Fruit fly (Drosophila melanogaster): Measurements from ENCODE around the gene CG46280.

The CG46280 gene

DNA sequence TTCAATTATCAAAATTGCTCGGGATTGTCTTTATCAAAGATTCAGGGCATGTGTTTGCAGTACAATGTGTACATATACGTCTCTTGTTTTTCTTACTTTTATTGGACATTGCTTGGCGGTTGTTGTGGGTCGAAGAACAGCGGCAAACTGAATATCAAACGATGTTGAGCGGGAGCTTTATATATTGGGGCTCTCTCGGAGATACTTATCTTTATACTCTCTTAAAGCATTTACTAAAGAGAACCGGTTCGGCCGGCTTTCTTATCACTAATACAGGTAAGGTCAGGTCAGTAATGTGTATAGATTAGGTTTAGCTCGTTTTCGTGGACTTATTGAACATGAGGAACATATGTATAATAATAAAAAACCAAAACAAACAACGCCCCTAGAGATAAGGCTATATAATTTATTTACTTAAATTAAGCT is 20.9 kb upstream of the CG46280 start, which contains the start of gene CG7966 (continued):
- no peak for TF ChIP-seq CrebB (tag; optimal IDR thresholded peaks at IDR 0.05)
- no peak for TF ChIP-seq bsh (GFP tag; optimal IDR thresholded peaks at IDR 0.05)
- no peak for TF ChIP-seq dati (GFP tag; IDR thresholded peaks at IDR 0.05)
- no peak for TF ChIP-seq H15 (GFP tag; IDR thresholded peaks at IDR 0.05)
- peak; percentile 32 for TF ChIP-seq CG6854 (GFP tag; optimal IDR thresholded peaks at IDR 0.05)
- no peak for TF ChIP-seq vfl (GFP tag; optimal IDR thresholded peaks at IDR 0.05)
- TF ChIP-seq Hsf (GFP tag; optimal IDR thresholded peaks at IDR 0.05), result no peak
- TF ChIP-seq kay (GFP tag; optimal IDR thresholded peaks at IDR 0.05), result peak; percentile 44
- TF ChIP-seq CG8388 (GFP tag; optimal IDR thresholded peaks at IDR 0.05), result no peak
- TF ChIP-seq gcm2 (GFP tag; optimal IDR thresholded peaks at IDR 0.05), result no peak
- TF ChIP-seq eve (GFP tag; optimal IDR thresholded peaks at IDR 0.05), result no peak
- TF ChIP-seq CG13123 (GFP tag; optimal IDR thresholded peaks at IDR 0.05), result no peak
- no peak for TF ChIP-seq emc (GFP tag; optimal IDR thresholded peaks at IDR 0.05)
- peak; percentile 20 for TF ChIP-seq sd (tag; optimal IDR thresholded peaks at IDR 0.05)
- no peak for TF ChIP-seq D (optimal IDR thresholded peaks at IDR 0.05)
- no peak for TF ChIP-seq D (GFP tag; optimal IDR thresholded peaks at IDR 0.05)
- TF ChIP-seq shn (GFP tag; optimal IDR thresholded peaks at IDR 0.05), result no peak
- peak; percentile 36 for TF ChIP-seq Hmr (GFP tag; optimal IDR thresholded peaks at IDR 0.05)
- TF ChIP-seq CG15601 (tag; optimal IDR thresholded peaks at IDR 0.05), result no peak
- no peak for TF ChIP-seq chn (GFP tag; optimal IDR thresholded peaks at IDR 0.05)
- 0 out of 2 replicates have a peak, but pooled peaks have one; percentile 32 for TF ChIP-seq seq (GFP tag; IDR thresholded peaks at IDR 0.05)
- TF ChIP-seq CG18011 (GFP tag; optimal IDR thresholded peaks at IDR 0.05), result no peak
- no peak; the same call in 1 of the 2 replicates for TF ChIP-seq CG4360 (GFP tag; IDR thresholded peaks at IDR 0.05)
- no peak for TF ChIP-seq D19A (tag; optimal IDR thresholded peaks at IDR 0.05)
- TF ChIP-seq CG32772 (GFP tag; IDR thresholded peaks at IDR 0.05), result no peak
- TF ChIP-seq tgo (GFP tag; IDR thresholded peaks at IDR 0.05), result no peak
- no peak for TF ChIP-seq CG2116 (GFP tag; optimal IDR thresholded peaks at IDR 0.05)
- no peak for TF ChIP-seq Antp (GFP tag; optimal IDR thresholded peaks at IDR 0.05)
- TF ChIP-seq CG4730 (GFP tag; IDR thresholded peaks at IDR 0.05), result no peak
- no peak for TF ChIP-seq Mad (GFP tag; optimal IDR thresholded peaks at IDR 0.05)
- TF ChIP-seq CG8281 (tag; optimal IDR thresholded peaks at IDR 0.05), result no peak
- TF ChIP-seq CG34376 (GFP tag; optimal IDR thresholded peaks at IDR 0.05), result peak; percentile 49
- no peak for TF ChIP-seq phol (tag; optimal IDR thresholded peaks at IDR 0.05)
- TF ChIP-seq her (GFP tag; optimal IDR thresholded peaks at IDR 0.05), result no peak
- no peak for TF ChIP-seq CG18764 (GFP tag; optimal IDR thresholded peaks at IDR 0.05)
- TF ChIP-seq CG10274 (GFP tag; optimal IDR thresholded peaks at IDR 0.05), result no peak
- TF ChIP-seq CG10267 (tag; optimal IDR thresholded peaks at IDR 0.05), result no peak
- no peak for TF ChIP-seq CG5953 (GFP tag; IDR thresholded peaks at IDR 0.05)
- no peak for TF ChIP-seq CG2120 (GFP tag; optimal IDR thresholded peaks at IDR 0.05)
- TF ChIP-seq CG2202 (tag; optimal IDR thresholded peaks at IDR 0.05), result no peak
- no peak for TF ChIP-seq Ada2b (GFP tag; IDR thresholded peaks at IDR 0.05)
- TF ChIP-seq CG17612 (GFP tag; IDR thresholded peaks at IDR 0.05), result no peak
- TF ChIP-seq cato (GFP tag; optimal IDR thresholded peaks at IDR 0.05; ENCODE audit: borderline replicate concordance), result no peak
- no peak for TF ChIP-seq pita (GFP tag; optimal IDR thresholded peaks at IDR 0.05)
- no peak for TF ChIP-seq nerfin-1 (tag; optimal IDR thresholded peaks at IDR 0.05)
- TF ChIP-seq CG3065 (GFP tag; optimal IDR thresholded peaks at IDR 0.05), result no peak
- no peak for TF ChIP-seq Optix (GFP tag; IDR thresholded peaks at IDR 0.05)
- no peak for TF ChIP-seq gfzf (GFP tag; optimal IDR thresholded peaks at IDR 0.05)
- no peak for TF ChIP-seq TFAM (GFP tag; optimal IDR thresholded peaks at IDR 0.05)
- TF ChIP-seq CG10431 (GFP tag; optimal IDR thresholded peaks at IDR 0.05), result peak; percentile 10
- TF ChIP-seq CG6175 (GFP tag; IDR thresholded peaks at IDR 0.05), result no peak
- no peak for TF ChIP-seq CG18476 (GFP tag; optimal IDR thresholded peaks at IDR 0.05)
- no peak for TF ChIP-seq ap (GFP tag; IDR thresholded peaks at IDR 0.05)

All from whole organism, embryonic.